8 worm cellular contexts compared by ENCODE assay signal in genomic region chrV:16621894-16622293, ce11.
TF ChIP-seq lines count a peak whose summit lies in the region.

No protein-coding gene starts in this region.

TF ChIP-seq in whole organism, L1 larva, 84 proteins besides CTCF, POLR2A, EP300 and RAD21:
- TF ChIP-seq nhr-11 (tag; optimal IDR thresholded peaks at IDR 0.05; lab: Kevin White, UChicago) (no peak), grh-1 (GFP tag; IDR thresholded peaks at IDR 0.05; lab: Robert Waterston, UW) (0 out of 2 replicates have a peak, but pooled peaks have one; percentile 12), aly-2 (tag; optimal IDR thresholded peaks at IDR 0.05; lab: Kevin White, UChicago) (no peak), nhr-85 (tag; lab: Kevin White, UChicago) (no peak), nhr-19 (GFP tag; conservative IDR thresholded peaks at IDR 0.05; lab: Robert Waterston, UW) (no peak), fkh-8 (tag; optimal IDR thresholded peaks at IDR 0.05; lab: Kevin White, UChicago) (peak; percentile 11), tlp-1 (tag; optimal IDR thresholded peaks at IDR 0.05; lab: Kevin White, UChicago) (no peak), xbp-1 (tag; optimal IDR thresholded peaks at IDR 0.05; lab: Kevin White, UChicago) (no peak), elt-2 (tag; optimal IDR thresholded peaks at IDR 0.05; lab: Kevin White, UChicago) (no peak), ceh-90 (tag; optimal IDR thresholded peaks at IDR 0.05; lab: Kevin White, UChicago) (no peak), lin-13 (GFP tag; optimal IDR thresholded peaks at IDR 0.05; lab: Kevin White, UChicago) (no peak), aha-1 (tag; optimal IDR thresholded peaks at IDR 0.05; lab: Kevin White, UChicago) (no peak)

TF ChIP-seq in whole organism, L3 larva, 47 proteins besides CTCF, POLR2A, EP300 and RAD21:
- TF ChIP-seq ZK546.5 (tag; optimal IDR thresholded peaks at IDR 0.05; lab: Kevin White, UChicago) = no peak
- peak; percentile 18 for TF ChIP-seq elt-2 (tag; optimal IDR thresholded peaks at IDR 0.05; lab: Kevin White, UChicago)
- TF ChIP-seq nfya-1 (tag; optimal IDR thresholded peaks at IDR 0.05; lab: Kevin White, UChicago; ENCODE audit: insufficient read depth) = no peak
- no peak for TF ChIP-seq fos-1 (tag; optimal IDR thresholded peaks at IDR 0.05; lab: Kevin White, UChicago)
- no peak for TF ChIP-seq nhr-11 (tag; optimal IDR thresholded peaks at IDR 0.05; lab: Kevin White, UChicago)
- TF ChIP-seq ama-1 (optimal IDR thresholded peaks at IDR 0.05; lab: Kevin White, UChicago) = no peak

TF ChIP-seq in whole organism, L4 larva, 104 proteins besides CTCF, POLR2A, EP300 and RAD21 (continues in another document):
- TF ChIP-seq D1046.2 (GFP tag; IDR thresholded peaks at IDR 0.05; lab: Robert Waterston, UW) = 0 out of 2 replicates have a peak, but pooled peaks have one; percentile 53
- TF ChIP-seq hif-1 (tag; optimal IDR thresholded peaks at IDR 0.05; lab: Kevin White, UChicago) = no peak
- no peak for TF ChIP-seq daf-16 (GFP tag; optimal IDR thresholded peaks at IDR 0.05; lab: Kevin White, UChicago)
- no peak for TF ChIP-seq daf-16 (tag; optimal IDR thresholded peaks at IDR 0.05; lab: Kevin White, UChicago)
- no peak for TF ChIP-seq F44E2.7 (GFP tag; IDR thresholded peaks at IDR 0.05; lab: Robert Waterston, UW)
- no peak for TF ChIP-seq zfp-3 (GFP tag; conservative IDR thresholded peaks at IDR 0.05; lab: Robert Waterston, UW)
- no peak for TF ChIP-seq nhr-10 (tag; optimal IDR thresholded peaks at IDR 0.05; lab: Kevin White, UChicago)
- TF ChIP-seq snpc-1.2 (GFP tag; IDR thresholded peaks at IDR 0.05; lab: Robert Waterston, UW) = no peak; the same call in 1 of the 2 replicates
- TF ChIP-seq lin-13 (GFP tag; optimal IDR thresholded peaks at IDR 0.05; lab: Kevin White, UChicago) = no peak
- no peak for TF ChIP-seq aha-1 (tag; lab: Kevin White, UChicago)
- no peak for TF ChIP-seq ztf-11 (tag; optimal IDR thresholded peaks at IDR 0.05; lab: Kevin White, UChicago)
- TF ChIP-seq lir-3 (tag; optimal IDR thresholded peaks at IDR 0.05; lab: Kevin White, UChicago) = no peak
- TF ChIP-seq nhr-25 (tag; optimal IDR thresholded peaks at IDR 0.05; lab: Kevin White, UChicago; ENCODE audit: borderline replicate concordance, insufficient read depth) = no peak

TF ChIP-seq in whole organism, early embryonic, 17 proteins besides CTCF, POLR2A, EP300 and RAD21 (continues in another document):
- TF ChIP-seq ets-7 (tag; optimal IDR thresholded peaks at IDR 0.05; lab: Kevin White, UChicago) = no peak
- TF ChIP-seq B0310.2 (tag; optimal IDR thresholded peaks at IDR 0.05; lab: Kevin White, UChicago) = peak; percentile 8
- TF ChIP-seq hnd-1 (tag; optimal IDR thresholded peaks at IDR 0.05; lab: Kevin White, UChicago) = no peak
- TF ChIP-seq aly-1 (tag; optimal IDR thresholded peaks at IDR 0.05; lab: Kevin White, UChicago) = peak; percentile 20
- TF ChIP-seq F13C5.2 (tag; optimal IDR thresholded peaks at IDR 0.05; lab: Kevin White, UChicago) = peak; percentile 35
- TF ChIP-seq tra-4 (tag; optimal IDR thresholded peaks at IDR 0.05; lab: Kevin White, UChicago) = no peak
- TF ChIP-seq hmg-4 (GFP tag; optimal IDR thresholded peaks at IDR 0.05; lab: Kevin White, UChicago) = no peak
- peak; percentile 51 for TF ChIP-seq ceh-13 (GFP tag; optimal IDR thresholded peaks at IDR 0.05; lab: Kevin White, UChicago)
- no peak for TF ChIP-seq hmbx-1 (tag; optimal IDR thresholded peaks at IDR 0.05; lab: Kevin White, UChicago)
- TF ChIP-seq sea-1 (GFP tag; conservative IDR thresholded peaks at IDR 0.05; lab: Robert Waterston, UW) = peak; percentile 65; the same call in 1 of the 2 replicates
- TF ChIP-seq tbx-37 (GFP tag; conservative IDR thresholded peaks at IDR 0.05; lab: Robert Waterston, UW) = peak; percentile 56
- peak; percentile 84 for TF ChIP-seq pes-1 (GFP tag; IDR thresholded peaks at IDR 0.05; lab: Robert Waterston, UW)
- peak; percentile 75 for TF ChIP-seq tbx-11 (GFP tag; IDR thresholded peaks at IDR 0.05; lab: Robert Waterston, UW)

TF ChIP-seq in whole organism, late embryonic, 69 proteins besides CTCF, POLR2A, EP300 and RAD21:
- TF ChIP-seq ceh-6 (GFP tag; optimal IDR thresholded peaks at IDR 0.05; lab: Kevin White, UChicago) (peak; percentile 57), ttx-3 (tag; optimal IDR thresholded peaks at IDR 0.05; lab: Kevin White, UChicago) (peak; percentile 56), lin-11 (tag; optimal IDR thresholded peaks at IDR 0.05; lab: Kevin White, UChicago) (peak; percentile 45), elt-4 (tag; optimal IDR thresholded peaks at IDR 0.05; lab: Kevin White, UChicago) (no peak), pat-9 (tag; optimal IDR thresholded peaks at IDR 0.05; lab: Kevin White, UChicago) (peak; percentile 24), elt-2 (tag; optimal IDR thresholded peaks at IDR 0.05; lab: Kevin White, UChicago) (peak; percentile 26)

TF ChIP-seq in whole organism, midembryonic, 9 proteins besides CTCF, POLR2A, EP300 and RAD21:
- TF ChIP-seq ref-1 (GFP tag; conservative IDR thresholded peaks at IDR 0.05; lab: Robert Waterston, UW) (peak; percentile 52; the same call in 1 of the 2 replicates), flt-1 (GFP tag; IDR thresholded peaks at IDR 0.05; lab: Robert Waterston, UW) (peak; percentile 84), cog-1 (tag; optimal IDR thresholded peaks at IDR 0.05; lab: Kevin White, UChicago) (no peak), tab-1 (GFP tag; IDR thresholded peaks at IDR 0.05; lab: Robert Waterston, UW) (peak; percentile 71; the same call in 1 of the 2 replicates)
TF ChIP-seq in whole organism, midembryonic: peak in this region for 3.

TF ChIP-seq in whole organism, mixed stage, embryonic, 35 proteins besides CTCF, POLR2A, EP300 and RAD21 (continues in another document):
- TF ChIP-seq nhr-237 (tag; optimal IDR thresholded peaks at IDR 0.05; lab: Kevin White, UChicago) (no peak), elt-3 (tag; optimal IDR thresholded peaks at IDR 0.05; lab: Kevin White, UChicago) (no peak), ztf-11 (tag; optimal IDR thresholded peaks at IDR 0.05; lab: Kevin White, UChicago) (no peak), mep-1 (tag; optimal IDR thresholded peaks at IDR 0.05; lab: Kevin White, UChicago) (no peak), bed-3 (GFP tag; optimal IDR thresholded peaks at IDR 0.05; lab: Kevin White, UChicago) (no peak), nhr-12 (tag; optimal IDR thresholded peaks at IDR 0.05; lab: Kevin White, UChicago) (no peak), M03D4.4 (tag; optimal IDR thresholded peaks at IDR 0.05; lab: Kevin White, UChicago) (peak; percentile 66), snpc-4 (tag; optimal IDR thresholded peaks at IDR 0.05; lab: Kevin White, UChicago) (no peak), unc-120 (tag; optimal IDR thresholded peaks at IDR 0.05; lab: Kevin White, UChicago; ENCODE audit: poor library complexity, severe bottlenecking) (no peak), nhr-2 (tag; optimal IDR thresholded peaks at IDR 0.05; lab: Kevin White, UChicago) (no peak), tbx-8 (GFP tag; optimal IDR thresholded peaks at IDR 0.05; lab: Kevin White, UChicago) (no peak), zip-8 (tag; optimal IDR thresholded peaks at IDR 0.05; lab: Kevin White, UChicago) (no peak), lsy-2 (tag; optimal IDR thresholded peaks at IDR 0.05; lab: Kevin White, UChicago) (no peak), ceh-39 (tag; optimal IDR thresholded peaks at IDR 0.05; lab: Kevin White, UChicago) (no peak), mls-2 (tag; optimal IDR thresholded peaks at IDR 0.05; lab: Kevin White, UChicago) (peak; percentile 14), pha-4 (tag; optimal IDR thresholded peaks at IDR 0.05; lab: Kevin White, UChicago) (no peak), cnd-1 (tag; optimal IDR thresholded peaks at IDR 0.05; lab: Kevin White, UChicago) (peak; percentile 51), sptf-1 (tag; optimal IDR thresholded peaks at IDR 0.05; lab: Kevin White, UChicago) (peak; percentile 75), unc-62 (GFP tag; optimal IDR thresholded peaks at IDR 0.05; lab: Kevin White, UChicago) (no peak), hlh-1 (tag; optimal IDR thresholded peaks at IDR 0.05; lab: Kevin White, UChicago) (peak; percentile 3), ceh-43 (GFP tag; optimal IDR thresholded peaks at IDR 0.05; lab: Kevin White, UChicago) (no peak), unc-39 (tag; optimal IDR thresholded peaks at IDR 0.05; lab: Kevin White, UChicago) (no peak), ceh-83 (GFP tag; optimal IDR thresholded peaks at IDR 0.05; lab: Kevin White, UChicago) (no peak)

TF ChIP-seq in whole organism, young adult, 124 proteins besides CTCF, POLR2A, EP300 and RAD21 (continues in another document):
- TF ChIP-seq snpc-4 (GFP tag; optimal IDR thresholded peaks at IDR 0.05; lab: Kevin White, UChicago) (no peak), snpc-4 (tag; optimal IDR thresholded peaks at IDR 0.05; lab: Kevin White, UChicago) (peak in 2 of 4 experiments; percentile 1 to 58), C06A6.2 (GFP tag; conservative IDR thresholded peaks at IDR 0.05; lab: Robert Waterston, UW) (no peak), F10E7.11 (tag; optimal IDR thresholded peaks at IDR 0.05; lab: Kevin White, UChicago) (no peak), rpc-1 (optimal IDR thresholded peaks at IDR 0.05; lab: Kevin White, UChicago) (peak; percentile 61), rpc-1 (tag; optimal IDR thresholded peaks at IDR 0.05; lab: Kevin White, UChicago) (peak; percentile 76), nhr-179 (tag; optimal IDR thresholded peaks at IDR 0.05; lab: Kevin White, UChicago) (no peak), sea-2 (GFP tag; IDR thresholded peaks at IDR 0.05; lab: Robert Waterston, UW) (no peak), ceh-40 (GFP tag; IDR thresholded peaks at IDR 0.05; lab: Robert Waterston, UW) (no peak), die-1 (tag; optimal IDR thresholded peaks at IDR 0.05; lab: Kevin White, UChicago) (peak; percentile 33), efl-1 (GFP tag; optimal IDR thresholded peaks at IDR 0.05; lab: Kevin White, UChicago) (no peak), nhr-120 (GFP tag; IDR thresholded peaks at IDR 0.05; lab: Robert Waterston, UW) (no peak), F33H1.4 (GFP tag; IDR thresholded peaks at IDR 0.05; lab: Robert Waterston, UW) (no peak), rec-8 (tag; optimal IDR thresholded peaks at IDR 0.05; lab: Kevin White, UChicago) (no peak), lin-26 (GFP tag; IDR thresholded peaks at IDR 0.05; lab: Robert Waterston, UW) (peak; percentile 69; the same call in 1 of the 2 replicates), D2030.7 (GFP tag; IDR thresholded peaks at IDR 0.05; lab: Robert Waterston, UW) (0 out of 2 replicates have a peak, but pooled peaks have one; percentile 30), attf-6 (GFP tag; IDR thresholded peaks at IDR 0.05; lab: Robert Waterston, UW) (peak; percentile 79), F49E8.2 (tag; optimal IDR thresholded peaks at IDR 0.05; lab: Kevin White, UChicago; ENCODE audit: insufficient read depth) (no peak), Y79H2A.3 (GFP tag; conservative IDR thresholded peaks at IDR 0.05; lab: Robert Waterston, UW) (no peak), B0261.1 (tag; optimal IDR thresholded peaks at IDR 0.05; lab: Kevin White, UChicago) (peak; percentile 82), dox-1 (GFP tag; IDR thresholded peaks at IDR 0.05; lab: Robert Waterston, UW) (peak; percentile 60; the same call in 1 of the 2 replicates), hmg-20 (GFP tag; IDR thresholded peaks at IDR 0.05; lab: Robert Waterston, UW) (no peak), B0035.1 (tag; optimal IDR thresholded peaks at IDR 0.05; lab: Kevin White, UChicago) (no peak), ets-4 (GFP tag; optimal IDR thresholded peaks at IDR 0.05; lab: Kevin White, UChicago) (no peak)
